Worm (Caenorhabditis elegans) whole organism, mixed stage, embryonic: ENCODE results near the gene C30B5.6.
A peak's percentile ranks its signal among the peaks of the same experiment; 100 is the strongest.

Source experiments
- M03D4.4 ChIP-seq: sonication (generic microtip); optimal IDR thresholded peaks from 2 replicates; lab custom pipeline; 2017; ENCODE audit warnings: mild to moderate bottlenecking, missing genetic modification characterization, missing compliant biosample characterization
- ceh-39 ChIP-seq: fragments of 150-350 bp; optimal IDR thresholded peaks from 2 replicates; lab custom pipeline; 2014; ENCODE audit warnings: missing biosample characterization, missing genetic modification characterization
- ceh-43 ChIP-seq: fragments of 200-800 bp; sonication (Bioruptor generic); optimal IDR thresholded peaks from 2 replicates; lab custom pipeline; 2018; ENCODE audit warnings: mild to moderate bottlenecking, missing genetic modification characterization, moderate library complexity, missing compliant biosample characterization
- ceh-83 ChIP-seq: fragments of 200-800 bp; sonication (Bioruptor generic); optimal IDR thresholded peaks from 2 replicates; lab custom pipeline; 2018; ENCODE audit warnings: mild to moderate bottlenecking, missing genetic modification characterization, missing compliant biosample characterization
- ces-1 ChIP-seq: fragments of 150-350 bp; optimal IDR thresholded peaks from 2 replicates; lab custom pipeline; 2014; ENCODE audit warnings: missing biosample characterization, missing genetic modification reagents, missing genetic modification characterization
- cnd-1 ChIP-seq: fragments of 200-800 bp; sonication (Bioruptor generic); optimal IDR thresholded peaks from 2 replicates; lab custom pipeline; 2018; ENCODE audit warnings: mild to moderate bottlenecking, missing genetic modification characterization, missing compliant biosample characterization
- drap-1 ChIP-seq: fragments of 200-800 bp; sonication (Bioruptor generic); optimal IDR thresholded peaks from 3 replicates; lab custom pipeline; 2018; ENCODE audit warnings: mild to moderate bottlenecking, missing genetic modification characterization, missing compliant biosample characterization
- elt-1 ChIP-seq: sonication (generic microtip); optimal IDR thresholded peaks from 2 replicates; lab custom pipeline; 2017; ENCODE audit warnings: missing genetic modification characterization, mild to moderate bottlenecking, missing compliant biosample characterization, antibody characterized with exemption, moderate library complexity, borderline replicate concordance; ENCODE audit not compliant: insufficient read depth
- elt-3 ChIP-seq: fragments of 150-350 bp; optimal IDR thresholded peaks from 2 replicates; lab custom pipeline; 2014; ENCODE audit warnings: missing biosample characterization, missing genetic modification characterization
- ham-2 ChIP-seq: fragments of 200-800 bp; sonication (Bioruptor generic); optimal IDR thresholded peaks from 2 replicates; lab custom pipeline; 2018; ENCODE audit warnings: mild to moderate bottlenecking, missing genetic modification characterization, missing compliant biosample characterization
- lin-13 ChIP-seq: fragments of 150-350 bp; optimal IDR thresholded peaks from 2 replicates; lab custom pipeline; 2014; ENCODE audit warnings: missing biosample characterization, missing genetic modification characterization
- lin-32 ChIP-seq: fragments of 200-800 bp; sonication (Bioruptor generic); optimal IDR thresholded peaks from 2 replicates; lab custom pipeline; 2018; ENCODE audit warnings: mild to moderate bottlenecking, missing genetic modification characterization, missing compliant biosample characterization
- lsy-2 ChIP-seq: fragments of 150-350 bp; optimal IDR thresholded peaks from 2 replicates; lab custom pipeline; 2014; ENCODE audit warnings: missing biosample characterization, missing genetic modification characterization
- mab-5 ChIP-seq: fragments of 150-350 bp; optimal IDR thresholded peaks from 2 replicates; lab custom pipeline; 2014; ENCODE audit warnings: missing biosample characterization, missing genetic modification characterization
- mep-1 ChIP-seq: fragments of 150-350 bp; optimal IDR thresholded peaks from 2 replicates; lab custom pipeline; 2017; ENCODE audit warnings: missing biosample characterization, missing genetic modification reagents, missing genetic modification characterization, inconsistent platforms
- mls-2 ChIP-seq: sonication (generic microtip); optimal IDR thresholded peaks from 2 replicates; lab custom pipeline; 2016; ENCODE audit warnings: mild to moderate bottlenecking, missing genetic modification characterization, moderate library complexity, missing compliant biosample characterization
- nhr-12 ChIP-seq: fragments of 150-350 bp; optimal IDR thresholded peaks from 2 replicates; lab custom pipeline; 2014; ENCODE audit warnings: missing biosample characterization, missing genetic modification characterization
- nhr-237 ChIP-seq: fragments of 150-350 bp; optimal IDR thresholded peaks from 2 replicates; lab custom pipeline; 2014; ENCODE audit warnings: missing biosample characterization, missing genetic modification characterization
- nhr-28 ChIP-seq: fragments of 150-350 bp; optimal IDR thresholded peaks from 2 replicates; lab custom pipeline; 2014; ENCODE audit warnings: missing biosample characterization, missing genetic modification characterization
- pha-4 ChIP-seq: fragments of 150-350 bp; optimal IDR thresholded peaks from 2 replicates; lab custom pipeline; 2018; ENCODE audit warnings: missing biosample characterization, missing genetic modification reagents, missing genetic modification characterization
- snpc-4 ChIP-seq: fragments of 150-350 bp; optimal IDR thresholded peaks from 2 replicates; lab custom pipeline; 2014; ENCODE audit warnings: missing biosample characterization, missing genetic modification characterization
- sptf-1 ChIP-seq: sonication (generic microtip); optimal IDR thresholded peaks from 2 replicates; lab custom pipeline; 2017; ENCODE audit warnings: mild to moderate bottlenecking, missing genetic modification characterization, moderate library complexity, missing compliant biosample characterization
- unc-120 ChIP-seq: sonication (generic microtip); optimal IDR thresholded peaks from 2 replicates; lab custom pipeline; 2017; ENCODE audit warnings: missing genetic modification characterization, missing compliant biosample characterization; ENCODE audit not compliant: poor library complexity, severe bottlenecking
- unc-39 ChIP-seq: fragments of 150-350 bp; optimal IDR thresholded peaks from 2 replicates; lab custom pipeline; 2014; ENCODE audit warnings: missing biosample characterization, missing genetic modification characterization
- unc-62 ChIP-seq: fragments of 150-350 bp; optimal IDR thresholded peaks from 2 replicates; lab custom pipeline; 2014; ENCODE audit warnings: missing biosample characterization, missing genetic modification reagents, missing genetic modification characterization
- zip-8 ChIP-seq: fragments of 150-350 bp; optimal IDR thresholded peaks from 2 replicates; lab custom pipeline; 2014; ENCODE audit warnings: missing biosample characterization, missing genetic modification characterization
- ztf-11 ChIP-seq: fragments of 150-350 bp; optimal IDR thresholded peaks from 2 replicates; lab custom pipeline; 2014; ENCODE audit warnings: missing biosample characterization, missing genetic modification characterization

The C30B5.6 gene

ce11 chrII:6222558-6222957 is at the start of gene C30B5.6:
C30B5.6 (minus strand) TSS chrII:6222658.
- TF ChIP-seq unc-62 (GFP tag; lab: Kevin White, UChicago) (no peak), elt-1 (tag; lab: Kevin White, UChicago) (no peak), nhr-12 (tag; lab: Kevin White, UChicago) (no peak), unc-39 (tag; lab: Kevin White, UChicago) (no peak), mab-5 (no peak), nhr-237 (no peak), nhr-28 (tag; lab: Kevin White, UChicago) (no peak), ces-1 (GFP tag; lab: Kevin White, UChicago) (no peak), ceh-43 (GFP tag; lab: Kevin White, UChicago) (no peak)

- TF ChIP-seq ham-2 (no peak), lsy-2 (tag; lab: Kevin White, UChicago) (peak; percentile 77), sptf-1 (tag; lab: Kevin White, UChicago) (peak; percentile 12), cnd-1 (tag; lab: Kevin White, UChicago) (peak; percentile 12), unc-120 (tag; lab: Kevin White, UChicago) (peak; percentile 27), ceh-39 (tag; lab: Kevin White, UChicago) (peak; percentile 31), unc-62 (GFP tag; lab: Kevin White, UChicago) (no peak), mls-2 (tag; lab: Kevin White, UChicago) (peak; percentile 9), nhr-237 (peak; percentile 44), pha-4 (tag; lab: Kevin White, UChicago) (peak; percentile 59), ceh-43 (GFP tag; lab: Kevin White, UChicago) (peak; percentile 4), ceh-83 (no peak), ces-1 (GFP tag; lab: Kevin White, UChicago) (peak; percentile 93), snpc-4 (tag; lab: Kevin White, UChicago) (no peak), mep-1 (tag; lab: Kevin White, UChicago) (peak; percentile 31), lin-13 (tag; lab: Kevin White, UChicago) (peak; percentile 60)
- TF ChIP-seq, all 35 proteins: peak for 12
These were observed 47.5 kb upstream of the C30B5.6 start, which contains the start of gene F13H8.2 for ce11 chrII:6269805-6270414. F13H8.2 (plus strand) TSS chrII:6270364.

DNA sequence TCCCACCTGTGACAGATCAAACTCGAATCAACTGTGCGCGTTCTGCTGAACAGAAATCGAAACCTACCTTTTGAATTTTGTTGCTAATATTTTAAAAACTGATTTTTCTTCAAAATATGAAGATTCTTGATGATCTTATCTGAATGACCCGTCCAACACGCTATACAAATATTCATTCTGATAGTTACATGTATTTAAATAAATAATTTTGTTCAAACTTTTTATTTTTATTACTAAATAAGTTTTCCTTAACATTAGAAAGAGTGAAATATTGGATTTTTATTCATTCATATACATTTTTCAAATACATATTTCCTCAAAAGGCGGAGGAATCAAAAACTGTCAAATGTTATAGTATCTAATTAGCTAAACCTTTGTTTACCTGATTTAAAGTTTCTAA is 45.5 kb upstream of the C30B5.6 start, which contains the start of gene F13H8.8:
Gene F13H8.8, minus strand, starts transcription at position 101 of the 400 bp plus-strand sequence.
- TF ChIP-seq nhr-12 (tag; lab: Kevin White, UChicago) (no peak), lin-13 (tag; lab: Kevin White, UChicago) (no peak), mls-2 (tag; lab: Kevin White, UChicago) (no peak), zip-8 (tag; lab: Kevin White, UChicago) (no peak), ceh-39 (tag; lab: Kevin White, UChicago) (no peak), ceh-43 (GFP tag; lab: Kevin White, UChicago) (no peak), mab-5 (no peak), drap-1 (no peak), M03D4.4 (tag; lab: Kevin White, UChicago) (no peak), mep-1 (tag; lab: Kevin White, UChicago) (no peak), unc-62 (GFP tag; lab: Kevin White, UChicago) (no peak), pha-4 (tag; lab: Kevin White, UChicago) (no peak), elt-3 (no peak), sptf-1 (tag; lab: Kevin White, UChicago) (no peak), ceh-83 (no peak), ztf-11 (no peak), nhr-237 (no peak), cnd-1 (tag; lab: Kevin White, UChicago) (no peak), elt-1 (tag; lab: Kevin White, UChicago) (no peak)

DNA sequence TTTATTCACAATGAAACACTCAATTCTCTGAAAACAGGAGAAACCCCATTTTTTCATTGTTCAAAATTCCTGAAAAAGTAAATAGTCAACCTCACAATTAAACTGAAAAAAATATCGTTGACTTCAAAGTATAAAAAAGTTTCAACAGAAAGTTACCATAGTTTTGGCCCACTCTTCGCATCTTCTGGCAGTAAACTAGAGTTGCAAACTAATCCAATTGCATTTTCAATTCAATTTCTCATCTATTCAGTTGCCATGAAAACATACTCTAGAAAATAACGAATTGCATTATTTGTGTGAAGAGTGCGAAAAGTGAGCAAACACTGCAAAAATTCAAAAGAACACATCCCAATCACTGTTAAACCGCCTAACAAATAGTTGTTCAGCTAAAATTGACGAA is 41.2 kb upstream of the C30B5.6 start, which contains the start of gene F13H8.3:
Gene F13H8.3, plus strand, starts transcription at position 301 of the 400 bp plus-strand sequence.
- no peak for TF ChIP-seq ceh-43 (GFP tag; lab: Kevin White, UChicago)
- no peak for TF ChIP-seq unc-62 (GFP tag; lab: Kevin White, UChicago)
- no peak for TF ChIP-seq nhr-237
- TF ChIP-seq snpc-4 (tag; lab: Kevin White, UChicago) = no peak
- no peak for TF ChIP-seq zip-8 (tag; lab: Kevin White, UChicago)

DNA sequence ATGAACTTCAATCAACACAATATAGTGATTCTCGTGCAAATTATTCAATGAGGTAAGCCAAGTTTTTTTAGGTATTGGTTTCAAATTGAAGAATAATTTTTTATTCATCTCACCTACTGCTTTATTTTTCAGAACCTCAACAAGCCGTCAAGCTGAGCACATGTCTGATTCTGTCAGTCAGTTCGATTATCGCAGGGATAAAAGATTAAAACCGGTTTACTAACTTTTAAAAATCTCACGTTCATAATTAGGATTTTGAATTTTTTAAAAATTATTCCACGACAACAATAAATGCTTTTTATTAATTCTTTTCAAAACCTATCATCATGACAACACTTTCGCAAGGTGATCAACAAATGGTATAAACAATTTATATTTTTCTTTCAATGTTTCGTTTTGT is 39.8 kb upstream of the C30B5.6 start, which contains the start of gene F13H8.12:
Gene F13H8.12, plus strand, starts transcription at position 301 of the 400 bp plus-strand sequence.
- no peak for TF ChIP-seq snpc-4 (tag; lab: Kevin White, UChicago)
- no peak for TF ChIP-seq lin-32 (GFP tag; lab: Kevin White, UChicago)
- no peak for TF ChIP-seq ceh-43 (GFP tag; lab: Kevin White, UChicago)
